Worm (Caenorhabditis elegans): ENCODE data around the gene npr-31.

npr-31 gene

ce11 chrII:7144307-7144706, at the start of gene npr-31:
Gene npr-31, plus strand, starts transcription at chrII:7144607.
- TF ChIP-seq pag-3 (tag; optimal IDR thresholded peaks at IDR 0.05; ENCODE audit: borderline replicate concordance) (no peak), ceh-6 (GFP tag; optimal IDR thresholded peaks at IDR 0.05) (no peak)

- TF ChIP-seq rnt-1 (tag; optimal IDR thresholded peaks at IDR 0.05) (no peak), ref-2 (tag; optimal IDR thresholded peaks at IDR 0.05) (no peak), ceh-22 (tag; optimal IDR thresholded peaks at IDR 0.05) (no peak), ets-4 (tag; optimal IDR thresholded peaks at IDR 0.05) (no peak), unc-55 (GFP tag; optimal IDR thresholded peaks at IDR 0.05) (no peak), pros-1 (tag; optimal IDR thresholded peaks at IDR 0.05) (no peak), eyg-1 (tag; optimal IDR thresholded peaks at IDR 0.05) (no peak), lim-6 (tag; optimal IDR thresholded peaks at IDR 0.05) (no peak), tbx-2 (tag; optimal IDR thresholded peaks at IDR 0.05) (no peak), fkh-10 (GFP tag; optimal IDR thresholded peaks at IDR 0.05) (no peak)
These were observed 48.4 kb upstream of the npr-31 start for ce11 chrII:7095970-7096369.

ce11 chrII:7098578-7098977, 45.8 kb upstream of the npr-31 start, which contains the start of gene mct-5:
Gene mct-5, minus strand, starts transcription at chrII:7098593.
- TF ChIP-seq fkh-10 (GFP tag; optimal IDR thresholded peaks at IDR 0.05) (no peak), zip-5 (tag; optimal IDR thresholded peaks at IDR 0.05) (no peak), ceh-19 (GFP tag; optimal IDR thresholded peaks at IDR 0.05) (no peak), sox-2 (GFP tag; IDR thresholded peaks at IDR 0.05) (no peak), ceh-2 (tag; optimal IDR thresholded peaks at IDR 0.05) (no peak), che-1 (tag; optimal IDR thresholded peaks at IDR 0.05) (no peak), odd-2 (tag; optimal IDR thresholded peaks at IDR 0.05) (no peak), lin-11 (tag; optimal IDR thresholded peaks at IDR 0.05) (no peak), ref-2 (tag; optimal IDR thresholded peaks at IDR 0.05) (no peak), T23F11.4 (GFP tag; optimal IDR thresholded peaks at IDR 0.05) (no peak), C08G9.2 (tag; optimal IDR thresholded peaks at IDR 0.05) (no peak), ceh-34 (tag; optimal IDR thresholded peaks at IDR 0.05) (no peak), hlh-13 (GFP tag; optimal IDR thresholded peaks at IDR 0.05) (no peak)

ce11 chrII:7099231-7099630, 45.2 kb upstream of the npr-31 start:
- no peak for TF ChIP-seq pha-4 (tag; optimal IDR thresholded peaks at IDR 0.05)

ce11 chrII:7100838-7101237, 43.6 kb upstream of the npr-31 start, which contains the start of gene mmaa-1:
Gene mmaa-1, minus strand, starts transcription at chrII:7101165.
- TF ChIP-seq K09A11.1 (tag; optimal IDR thresholded peaks at IDR 0.05; ENCODE audit: insufficient read depth) (no peak), sox-4 (tag; optimal IDR thresholded peaks at IDR 0.05) (no peak), pqm-1 (tag; optimal IDR thresholded peaks at IDR 0.05) (no peak), unc-86 (tag; optimal IDR thresholded peaks at IDR 0.05) (no peak), ceh-34 (tag; optimal IDR thresholded peaks at IDR 0.05) (no peak), Y22D7AL.16 (tag; optimal IDR thresholded peaks at IDR 0.05) (no peak), F13H6.1 (tag; optimal IDR thresholded peaks at IDR 0.05) (no peak), hlh-15 (tag; optimal IDR thresholded peaks at IDR 0.05) (no peak)

- no peak for TF ChIP-seq ceh-24 (tag; optimal IDR thresholded peaks at IDR 0.05)
- TF ChIP-seq hlh-6 (tag; optimal IDR thresholded peaks at IDR 0.05) = no peak
- TF ChIP-seq ceh-34 (tag; optimal IDR thresholded peaks at IDR 0.05) = no peak
- no peak for TF ChIP-seq ahr-1 (tag; optimal IDR thresholded peaks at IDR 0.05)
- TF ChIP-seq ztf-16 (tag; optimal IDR thresholded peaks at IDR 0.05) = no peak
- no peak for TF ChIP-seq hlh-30 (tag; optimal IDR thresholded peaks at IDR 0.05; ENCODE audit: insufficient read depth)
- no peak for TF ChIP-seq nhr-232 (tag; optimal IDR thresholded peaks at IDR 0.05)
- TF ChIP-seq hlh-13 (GFP tag; optimal IDR thresholded peaks at IDR 0.05) = no peak
- no peak for TF ChIP-seq pha-4 (tag; optimal IDR thresholded peaks at IDR 0.05)
- TF ChIP-seq syd-9 (tag; optimal IDR thresholded peaks at IDR 0.05) = no peak
- no peak for TF ChIP-seq pros-1 (tag; optimal IDR thresholded peaks at IDR 0.05)
- no peak for TF ChIP-seq pqm-1 (tag; optimal IDR thresholded peaks at IDR 0.05)
- TF ChIP-seq ama-1 (optimal IDR thresholded peaks at IDR 0.05) = no peak
- TF ChIP-seq lim-6 (tag; optimal IDR thresholded peaks at IDR 0.05) = no peak
- no peak for TF ChIP-seq hlh-8 (tag; optimal IDR thresholded peaks at IDR 0.05)
- TF ChIP-seq F13H6.1 (tag; optimal IDR thresholded peaks at IDR 0.05) = no peak
- TF ChIP-seq ceh-22 (tag; optimal IDR thresholded peaks at IDR 0.05) = no peak
- no peak for TF ChIP-seq nhr-11 (tag; optimal IDR thresholded peaks at IDR 0.05)
These were observed 42.1 kb upstream of the npr-31 start for ce11 chrII:7102288-7102687.

All from whole organism, late embryonic.